Worm (Caenorhabditis elegans): ENCODE results near the gene C28G1.6.

Gene C28G1.6

DNA sequence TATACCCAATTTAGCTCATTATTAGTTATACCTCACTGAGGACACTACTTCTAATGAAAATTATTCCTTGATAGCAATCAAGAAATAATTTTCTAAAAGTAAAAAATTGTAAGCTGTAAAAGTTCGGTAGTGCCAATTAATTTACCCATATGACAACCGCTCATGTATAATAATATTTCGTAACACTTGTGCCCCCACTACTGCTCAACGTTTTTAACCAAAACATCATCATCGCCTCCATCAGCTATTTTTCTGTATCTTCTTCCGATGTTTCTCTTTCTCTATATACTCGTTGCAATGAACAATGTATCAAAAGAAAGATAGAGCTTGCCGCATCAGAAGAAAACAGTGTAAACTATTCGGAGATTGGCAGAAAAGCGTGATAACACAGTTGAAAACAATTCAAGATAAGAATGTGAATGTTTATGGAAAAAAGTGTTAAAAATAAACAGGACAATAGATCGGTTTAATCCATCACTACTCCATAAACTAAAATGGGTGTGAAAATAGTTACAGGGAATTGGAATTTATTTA, 43.3 kb downstream of the C28G1.6 start:
- TF ChIP-seq hlh-1 (tag; optimal IDR thresholded peaks at IDR 0.05) (peak; percentile 35), ceh-43 (GFP tag; optimal IDR thresholded peaks at IDR 0.05) (no peak), unc-120 (tag; optimal IDR thresholded peaks at IDR 0.05; ENCODE audit: poor library complexity, severe bottlenecking) (peak; percentile 27)

DNA sequence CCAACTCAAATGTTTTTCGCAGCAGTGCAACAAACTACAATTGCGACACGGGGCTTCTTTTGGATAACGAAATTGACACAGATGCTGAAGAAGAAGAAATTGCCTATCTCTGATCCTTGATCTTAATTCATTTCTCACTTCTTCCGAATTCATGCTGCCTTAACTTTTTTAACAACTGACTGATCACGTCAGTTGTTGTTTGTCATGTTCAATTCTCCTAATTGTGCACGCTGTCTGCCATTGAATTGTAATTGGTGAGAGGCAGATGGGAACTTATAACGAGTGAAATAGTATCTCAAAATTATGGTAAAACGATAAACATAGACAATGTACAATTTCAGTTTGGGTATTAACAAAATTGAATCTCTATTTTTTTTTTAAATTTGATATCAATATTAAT, 44.4 kb downstream of the C28G1.6 start:
- peak; percentile 93 for TF ChIP-seq hlh-1 (tag; optimal IDR thresholded peaks at IDR 0.05)
- no peak for TF ChIP-seq mep-1 (tag; optimal IDR thresholded peaks at IDR 0.05)
- TF ChIP-seq ceh-39 (tag; optimal IDR thresholded peaks at IDR 0.05): no peak

DNA sequence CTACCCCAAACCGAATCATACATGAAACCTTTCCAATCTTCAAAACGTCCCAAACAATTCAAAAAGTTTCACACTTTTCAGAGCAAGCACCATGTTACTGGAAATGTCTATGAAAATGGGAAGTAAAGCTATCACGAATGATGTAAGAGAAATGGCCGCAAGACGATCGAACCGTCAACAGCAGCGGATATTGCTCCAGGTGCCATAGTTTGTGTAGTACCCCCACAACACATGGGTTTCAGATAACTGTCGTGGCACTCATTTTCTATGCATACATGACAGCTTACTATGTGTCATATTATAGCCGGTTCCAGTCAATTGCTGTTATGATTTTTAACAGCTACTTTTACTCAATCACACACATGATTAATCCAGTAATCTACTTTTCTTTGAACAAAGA, 46.8 kb downstream of the C28G1.6 start, which contains the start of gene ZK721.3:
TSS of gene ZK721.3 (plus strand) at position 301 of the 400 bp plus-strand sequence.
- TF ChIP-seq sptf-1 (tag; optimal IDR thresholded peaks at IDR 0.05) (no peak), ztf-11 (tag; optimal IDR thresholded peaks at IDR 0.05) (no peak), flh-1 (GFP tag; optimal IDR thresholded peaks at IDR 0.05) (no peak), unc-120 (tag; optimal IDR thresholded peaks at IDR 0.05; ENCODE audit: poor library complexity, severe bottlenecking) (no peak)
